Worm (Caenorhabditis elegans) whole organism, L3 larva: Measurements from ENCODE around the gene T09A5.4.

Experiments used
- ama-1 ChIP-seq: fragments of 150-350 bp; optimal IDR thresholded peaks from 2 replicates; lab custom pipeline; 2018
- ceh-28 ChIP-seq: fragments of 150-350 bp; optimal IDR thresholded peaks from 2 replicates; lab custom pipeline; 2014; ENCODE audit warnings: missing biosample characterization, missing genetic modification reagents, missing genetic modification characterization
- fkh-10 ChIP-seq: sonication (generic microtip); optimal IDR thresholded peaks from 2 replicates; lab custom pipeline; 2017; ENCODE audit warnings: missing biosample characterization, missing genetic modification reagents, missing genetic modification characterization
- nfya-1 ChIP-seq: sonication (generic microtip); optimal IDR thresholded peaks from 2 replicates; lab custom pipeline; 2017; ENCODE audit warnings: missing genetic modification characterization, mild to moderate bottlenecking, missing compliant biosample characterization, antibody characterized with exemption, moderate library complexity; ENCODE audit not compliant: insufficient read depth
- nhr-25 ChIP-seq: sonication (generic microtip); optimal IDR thresholded peaks from 2 replicates; lab custom pipeline; 2017; ENCODE audit warnings: missing biosample characterization, missing genetic modification characterization
- nhr-28 ChIP-seq: fragments of 150-350 bp; optimal IDR thresholded peaks from 2 replicates; lab custom pipeline; 2014; ENCODE audit warnings: missing biosample characterization, missing genetic modification characterization
- nhr-76 ChIP-seq: fragments of 150-350 bp; sonication (generic microtip); optimal IDR thresholded peaks from 5 replicates; lab custom pipeline; 2014; ENCODE audit warnings: missing biosample characterization, missing genetic modification characterization
- nhr-77 ChIP-seq: fragments of 150-350 bp; optimal IDR thresholded peaks from 2 replicates; lab custom pipeline; 2014; ENCODE audit warnings: missing biosample characterization, missing genetic modification characterization
- pha-4 ChIP-seq: fragments of 150-350 bp; optimal IDR thresholded peaks from 2 replicates; lab custom pipeline; 2014; ENCODE audit warnings: missing biosample characterization, missing genetic modification reagents, missing genetic modification characterization
- snpc-4 ChIP-seq: fragments of 150-350 bp; optimal IDR thresholded peaks from 2 replicates; lab custom pipeline; 2014; ENCODE audit warnings: missing biosample characterization, missing genetic modification characterization

- TF ChIP-seq ama-1 (lab: Kevin White, UChicago), result no peak
- TF ChIP-seq pha-4, result no peak
- TF ChIP-seq snpc-4 (tag; lab: Kevin White, UChicago), result no peak
- TF ChIP-seq nhr-77 (tag; lab: Kevin White, UChicago), result no peak
- TF ChIP-seq nhr-28 (tag; lab: Kevin White, UChicago), result no peak
- no peak for TF ChIP-seq nfya-1 (tag; lab: Kevin White, UChicago)
- TF ChIP-seq nhr-76, result no peak
- no peak for TF ChIP-seq fkh-10
- TF ChIP-seq nhr-25 (tag; lab: Kevin White, UChicago), result peak; percentile 82
- TF ChIP-seq ceh-28 (tag; lab: Kevin White, UChicago), result no peak
Measured at ce11 chrII:7806872-7807271, 39.1 kb upstream of the T09A5.4 start.
